Worm (Caenorhabditis elegans) whole organism, young adult: Measurements from ENCODE around the gene ador-1.

ENCODE experiments used
- B0336.3 ChIP-seq: fragments of 200-800 bp; sonication (Bioruptor generic); IDR thresholded peaks from 2 replicates; pipeline ENCODE4 v1.3.6; 2022; ENCODE audit warnings: missing genetic modification characterization, missing compliant biosample characterization
- F55B11.4 ChIP-seq: sonication (generic microtip); optimal IDR thresholded peaks from 2 replicates; lab custom pipeline; 2016; ENCODE audit warnings: missing compliant biosample characterization, missing genetic modification characterization, borderline replicate concordance; ENCODE audit not compliant: insufficient read depth
- unc-130 ChIP-seq: sonication (generic microtip); optimal IDR thresholded peaks from 2 replicates; lab custom pipeline; 2016; ENCODE audit warnings: missing genetic modification reagents, missing genetic modification characterization, missing compliant biosample characterization

DNA sequence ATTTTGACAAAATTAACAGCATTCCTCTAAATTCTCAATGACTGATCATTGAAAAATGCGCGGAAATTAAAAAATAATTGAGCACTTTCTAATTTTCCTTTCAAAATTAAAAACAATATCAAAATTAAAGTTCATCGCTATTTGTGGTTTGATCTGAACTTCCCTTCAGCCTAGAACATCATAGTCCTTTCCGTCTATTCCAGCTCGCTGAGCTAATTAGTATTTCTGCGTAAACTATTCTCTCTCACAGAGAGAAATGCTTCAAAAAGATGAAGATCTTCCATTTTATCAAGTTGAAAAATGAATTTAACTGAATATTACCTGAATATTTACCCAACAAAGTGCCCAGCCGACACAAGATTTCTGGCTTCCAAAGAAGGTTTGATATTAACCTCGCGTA lies 4.4 kb upstream of the ador-1 start, which contains the start of gene srh-68:
- TF ChIP-seq unc-130 (GFP tag; lab: Kevin White, UChicago): no peak
- no peak for TF ChIP-seq B0336.3
- no peak for TF ChIP-seq F55B11.4
